Worm (Caenorhabditis elegans) whole organism, L2 larva: ENCODE measurements around the gene H11E01.3.

Experiments
- C34F6.9 ChIP-seq: fragments of 150-350 bp; optimal IDR thresholded peaks from 2 replicates; lab custom pipeline; 2014; ENCODE audit warnings: missing biosample characterization, missing genetic modification characterization
- aly-2 ChIP-seq: fragments of 150-350 bp; optimal IDR thresholded peaks from 2 replicates; lab custom pipeline; 2014; ENCODE audit warnings: missing biosample characterization, missing genetic modification characterization
- ama-1 ChIP-seq: fragments of 150-350 bp; optimal IDR thresholded peaks from 2 replicates; lab custom pipeline; 2018; ENCODE audit warnings: inconsistent platforms
- dmd-4 ChIP-seq: sonication (generic microtip); optimal IDR thresholded peaks from 2 replicates; lab custom pipeline; 2017; ENCODE audit warnings: missing biosample characterization, missing genetic modification characterization
- elt-1 ChIP-seq: fragments of 150-350 bp; optimal IDR thresholded peaks from 2 replicates; lab custom pipeline; 2014; ENCODE audit warnings: missing biosample characterization, missing genetic modification characterization
- elt-3 ChIP-seq: sonication (generic microtip); optimal IDR thresholded peaks from 2 replicates; lab custom pipeline; 2017; ENCODE audit warnings: missing biosample characterization, missing genetic modification characterization
- gmeb-1 ChIP-seq: fragments of 150-350 bp; optimal IDR thresholded peaks from 2 replicates; lab custom pipeline; 2014; ENCODE audit warnings: missing biosample characterization, missing genetic modification characterization
- nhr-6 ChIP-seq: fragments of 150-350 bp; optimal IDR thresholded peaks from 2 replicates; lab custom pipeline; 2014; ENCODE audit warnings: missing biosample characterization, missing genetic modification characterization
- skn-1 ChIP-seq: sonication (generic microtip); optimal IDR thresholded peaks from 2 replicates; lab custom pipeline; 2017; ENCODE audit warnings: missing biosample characterization, missing genetic modification characterization
- snpc-4 ChIP-seq: fragments of 150-350 bp; optimal IDR thresholded peaks from 2 replicates; lab custom pipeline; 2014; ENCODE audit warnings: missing biosample characterization, missing genetic modification characterization
- unc-39 ChIP-seq: fragments of 150-350 bp; optimal IDR thresholded peaks from 2 replicates; lab custom pipeline; 2014; ENCODE audit warnings: missing biosample characterization, missing genetic modification characterization
- ztf-11 ChIP-seq: sonication (generic microtip); optimal IDR thresholded peaks from 2 replicates; lab custom pipeline; 2017; ENCODE audit warnings: missing biosample characterization, missing genetic modification characterization

- no peak for TF ChIP-seq gmeb-1 (tag; lab: Kevin White, UChicago)
- TF ChIP-seq dmd-4 = no peak
- no peak for TF ChIP-seq elt-3 (tag; lab: Kevin White, UChicago)
- TF ChIP-seq elt-1 (tag; lab: Kevin White, UChicago) = no peak
- TF ChIP-seq unc-39 (tag; lab: Kevin White, UChicago) = no peak
- TF ChIP-seq snpc-4 (tag; lab: Kevin White, UChicago) = no peak
- TF ChIP-seq ama-1 (lab: Kevin White, UChicago) = no peak
- no peak for TF ChIP-seq nhr-6 (tag; lab: Kevin White, UChicago)
- no peak for TF ChIP-seq aly-2 (tag; lab: Kevin White, UChicago)
- TF ChIP-seq ztf-11 (tag; lab: Kevin White, UChicago) = no peak
- no peak for TF ChIP-seq skn-1 (tag; lab: Kevin White, UChicago)
- no peak for TF ChIP-seq C34F6.9 (tag; lab: Kevin White, UChicago)
Observed at ce11 chrX:1654146-1654545, 49.4 kb downstream of the H11E01.3 start, which contains the start of gene ZK380.6.
